Worm (Caenorhabditis elegans): ENCODE measurements around the gene tbx-7.

Gene tbx-7

DNA sequence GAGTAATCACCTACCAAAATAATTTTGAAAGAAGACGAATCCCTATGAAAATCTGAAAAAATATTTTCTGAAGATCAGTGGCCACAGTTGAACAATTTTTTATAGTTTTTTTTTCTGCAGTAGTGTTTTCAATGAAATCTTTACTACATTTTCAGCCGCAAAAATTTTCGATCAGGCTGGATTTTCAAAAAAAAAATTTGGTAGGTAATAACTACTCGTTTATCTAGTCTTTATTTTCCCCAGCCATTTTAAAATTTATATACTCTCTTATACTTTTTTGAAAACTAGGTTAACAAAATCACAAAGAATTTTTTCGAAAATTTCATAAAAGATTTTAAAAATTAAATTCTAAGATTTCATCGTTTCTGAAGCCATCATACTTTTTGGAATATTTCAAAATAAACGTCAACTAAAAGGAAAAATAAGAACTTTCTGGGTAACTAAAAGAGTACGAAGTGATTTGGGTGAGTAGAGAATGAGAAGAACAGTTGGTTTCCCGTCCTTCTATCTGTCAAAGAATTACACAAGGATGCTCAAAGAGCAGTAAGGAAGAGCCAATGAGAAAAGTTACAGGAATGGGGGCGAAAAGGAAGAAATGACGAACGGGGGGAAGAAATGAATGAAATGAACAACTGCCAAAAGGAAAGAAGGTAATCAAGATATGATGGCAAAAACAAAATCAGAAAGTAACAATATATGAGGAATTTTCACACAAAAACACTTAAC lies 53.2 kb downstream of the tbx-7 start, which contains the start of gene mlp-1:
TSS of gene mlp-1 (minus strand) at position 51 of the 726 bp plus-strand sequence.
- TF ChIP-seq tbx-11 (GFP tag; IDR thresholded peaks at IDR 0.05) (no peak), ceh-36 (tag; optimal IDR thresholded peaks at IDR 0.05) (no peak), B0310.2 (tag; optimal IDR thresholded peaks at IDR 0.05) (no peak), hmg-4 (GFP tag; optimal IDR thresholded peaks at IDR 0.05) (no peak), F13C5.2 (tag; optimal IDR thresholded peaks at IDR 0.05) (no peak), pes-1 (GFP tag; IDR thresholded peaks at IDR 0.05) (no peak), sea-1 (GFP tag; conservative IDR thresholded peaks at IDR 0.05) (no peak)

Measured in whole organism, early embryonic.